Worm (Caenorhabditis elegans) whole organism, L1 larva: ENCODE measurements around the gene C43C3.4.

Source experiments
- C04F5.9 ChIP-seq: sonication (generic microtip); optimal IDR thresholded peaks from 2 replicates; lab custom pipeline; 2016; ENCODE audit warnings: missing genetic modification characterization, missing compliant biosample characterization
- C34B4.2 ChIP-seq: sonication (generic microtip); optimal IDR thresholded peaks from 2 replicates; lab custom pipeline; 2017; ENCODE audit warnings: mild to moderate bottlenecking, missing genetic modification characterization, missing compliant biosample characterization
- Y116A8C.19 ChIP-seq: sonication (generic microtip); optimal IDR thresholded peaks from 2 replicates; lab custom pipeline; 2016; ENCODE audit warnings: missing compliant biosample characterization, missing genetic modification characterization, borderline replicate concordance
- aha-1 ChIP-seq: fragments of 150-350 bp; optimal IDR thresholded peaks from 2 replicates; lab custom pipeline; 2014; ENCODE audit warnings: missing biosample characterization, missing genetic modification characterization
- alr-1 ChIP-seq: fragments of 200-800 bp; sonication (Bioruptor generic); optimal IDR thresholded peaks from 2 replicates; lab custom pipeline; 2018; ENCODE audit warnings: borderline replicate concordance, mild to moderate bottlenecking, missing genetic modification characterization, missing compliant biosample characterization
- aly-2 ChIP-seq: fragments of 150-350 bp; optimal IDR thresholded peaks from 2 replicates; lab custom pipeline; 2014; ENCODE audit warnings: missing biosample characterization, missing genetic modification characterization
- blmp-1 ChIP-seq: fragments of 150-350 bp; optimal IDR thresholded peaks from 2 replicates; lab custom pipeline; 2014; ENCODE audit warnings: missing biosample characterization, missing genetic modification characterization
- ceh-63 ChIP-seq: fragments of 200-800 bp; sonication (Bioruptor generic); optimal IDR thresholded peaks from 2 replicates; lab custom pipeline; 2018; ENCODE audit warnings: mild to moderate bottlenecking, missing genetic modification characterization, missing compliant biosample characterization
- ceh-82 ChIP-seq, 3 experiments: fragments of 150-350 bp in 1 of 3; sonication (generic microtip) in 2 of 3; optimal IDR thresholded peaks; 2 replicates each; lab custom pipeline; 2014 to 2017; ENCODE audit warnings: missing biosample characterization in 3 of 3, missing genetic modification characterization in 3 of 3
- ceh-88 ChIP-seq: fragments of 200-800 bp; sonication (Bioruptor generic); IDR thresholded peaks from 2 replicates; pipeline ENCODE4 v1.3.6; 2022; ENCODE audit warnings: missing genetic modification characterization, missing compliant biosample characterization
- dsc-1 ChIP-seq: sonication (generic microtip); optimal IDR thresholded peaks from 2 replicates; lab custom pipeline; 2016; ENCODE audit warnings: mild to moderate bottlenecking, missing genetic modification characterization, missing compliant biosample characterization
- egl-13 ChIP-seq: sonication (generic microtip); optimal IDR thresholded peaks from 2 replicates; lab custom pipeline; 2016; ENCODE audit warnings: missing genotype, missing genetic modification reagents, missing genetic modification characterization, missing compliant biosample characterization
- egl-27 ChIP-seq, 2 experiments: fragments of 150-350 bp in 1 of 2; sonication (generic microtip); optimal IDR thresholded peaks; 3 replicates each; lab custom pipeline; 2017 to 2018; ENCODE audit warnings: missing biosample characterization in 2 of 2, missing genetic modification characterization in 2 of 2, missing genetic modification reagents in 2 of 2
- elt-2 ChIP-seq: sonication (generic microtip); optimal IDR thresholded peaks from 2 replicates; lab custom pipeline; 2016; ENCODE audit warnings: missing genetic modification characterization, mild to moderate bottlenecking, inconsistent platforms, missing compliant biosample characterization, missing genetic modification reagents
- ets-5 ChIP-seq: fragments of 200-800 bp; sonication (Bioruptor generic); IDR thresholded peaks from 2 replicates; pipeline ENCODE4 v1.3.6; 2022; ENCODE audit warnings: missing genetic modification characterization, missing compliant biosample characterization
- fkh-10 ChIP-seq: sonication (generic microtip); optimal IDR thresholded peaks from 2 replicates; lab custom pipeline; 2017; ENCODE audit warnings: missing biosample characterization, missing genetic modification reagents, missing genetic modification characterization
- fkh-8 ChIP-seq: sonication (generic microtip); optimal IDR thresholded peaks from 2 replicates; lab custom pipeline; 2016; ENCODE audit warnings: mild to moderate bottlenecking, missing genetic modification characterization, missing compliant biosample characterization
- fos-1 ChIP-seq: fragments of 150-350 bp; optimal IDR thresholded peaks from 2 replicates; lab custom pipeline; 2014; ENCODE audit warnings: missing biosample characterization, missing genetic modification characterization
- grh-1 ChIP-seq: fragments of 200-800 bp; sonication (Bioruptor generic); IDR thresholded peaks from 2 replicates; pipeline ENCODE4 v1.3.6; 2022; ENCODE audit warnings: missing genetic modification reagents, missing genetic modification characterization, missing compliant biosample characterization
- hpl-2 ChIP-seq: fragments of 150-350 bp; optimal IDR thresholded peaks from 2 replicates; lab custom pipeline; 2014; ENCODE audit warnings: missing biosample characterization, missing genetic modification reagents, missing genetic modification characterization
- irx-1 ChIP-seq: sonication (generic microtip); optimal IDR thresholded peaks from 2 replicates; lab custom pipeline; 2016; ENCODE audit warnings: missing genetic modification characterization, missing compliant biosample characterization
- isw-1 ChIP-seq: fragments of 200-800 bp; sonication (Bioruptor generic); IDR thresholded peaks from 2 replicates; pipeline ENCODE4 v1.3.6; 2022; ENCODE audit warnings: missing genetic modification characterization, missing compliant biosample characterization
- jun-1 ChIP-seq: fragments of 150-350 bp; optimal IDR thresholded peaks from 2 replicates; lab custom pipeline; 2014; ENCODE audit warnings: missing biosample characterization, missing genetic modification reagents, missing genetic modification characterization
- lin-15B ChIP-seq: fragments of 150-350 bp; sonication (generic microtip); optimal IDR thresholded peaks from 3 replicates; lab custom pipeline; 2014; ENCODE audit warnings: missing biosample characterization, missing genetic modification characterization
- lin-35 ChIP-seq, 2 experiments: fragments of 150-350 bp; optimal IDR thresholded peaks; 2 replicates each; lab custom pipeline; 2014; ENCODE audit warnings: missing biosample characterization in 2 of 2, missing genetic modification characterization in 2 of 2, missing genetic modification reagents in 2 of 2
- lir-3 ChIP-seq: sonication (generic microtip); optimal IDR thresholded peaks from 2 replicates; lab custom pipeline; 2016; ENCODE audit warnings: mild to moderate bottlenecking, missing genetic modification characterization, moderate library complexity, missing compliant biosample characterization; ENCODE audit not compliant: poor library complexity
- lsy-2 ChIP-seq, 2 experiments: fragments of 150-350 bp; optimal IDR thresholded peaks; 2 replicates each; lab custom pipeline; 2014; ENCODE audit warnings: missing biosample characterization in 2 of 2, missing genetic modification characterization in 2 of 2
- mab-9 ChIP-seq: fragments of 200-800 bp; sonication (Bioruptor generic); IDR thresholded peaks from 2 replicates; pipeline ENCODE4 v1.3.6; 2022; ENCODE audit warnings: missing genetic modification reagents, missing genetic modification characterization, missing compliant biosample characterization
- mdl-1 ChIP-seq, 2 experiments: fragments of 150-350 bp; optimal IDR thresholded peaks; 2 replicates each; lab custom pipeline; 2014 to 2017; ENCODE audit warnings: missing biosample characterization in 2 of 2, missing genetic modification characterization in 2 of 2, inconsistent platforms in 1 of 2
- mep-1 ChIP-seq: fragments of 150-350 bp; optimal IDR thresholded peaks from 2 replicates; lab custom pipeline; 2014; ENCODE audit warnings: missing biosample characterization, missing genetic modification characterization
- nhr-19 ChIP-seq: fragments of 200-800 bp; sonication (Bioruptor generic); conservative IDR thresholded peaks from 2 replicates; pipeline ENCODE4 v1.3.6; 2022; ENCODE audit warnings: missing genetic modification characterization, missing compliant biosample characterization
- nhr-20 ChIP-seq: sonication (generic microtip); optimal IDR thresholded peaks from 2 replicates; lab custom pipeline; 2016; ENCODE audit warnings: mild to moderate bottlenecking, missing genetic modification characterization, missing compliant biosample characterization
- nhr-237 ChIP-seq: fragments of 150-350 bp; optimal IDR thresholded peaks from 2 replicates; lab custom pipeline; 2014; ENCODE audit warnings: missing biosample characterization, missing genetic modification characterization
- nhr-28 ChIP-seq: fragments of 150-350 bp; optimal IDR thresholded peaks from 2 replicates; lab custom pipeline; 2014; ENCODE audit warnings: missing biosample characterization, missing genetic modification characterization
- nhr-47 ChIP-seq: sonication (generic microtip); optimal IDR thresholded peaks from 2 replicates; lab custom pipeline; 2016; ENCODE audit warnings: mild to moderate bottlenecking, missing genetic modification characterization, moderate library complexity, missing compliant biosample characterization
- nhr-71 ChIP-seq: sonication (generic microtip); optimal IDR thresholded peaks from 2 replicates; lab custom pipeline; 2016; ENCODE audit warnings: mild to moderate bottlenecking, missing genetic modification characterization, moderate library complexity, missing compliant biosample characterization
- nhr-76 ChIP-seq: sonication (generic microtip); optimal IDR thresholded peaks from 2 replicates; lab custom pipeline; 2017; ENCODE audit warnings: missing biosample characterization, missing genetic modification characterization
- nhr-84 ChIP-seq: sonication (generic microtip); optimal IDR thresholded peaks from 2 replicates; lab custom pipeline; 2017; ENCODE audit warnings: missing biosample characterization, missing genetic modification characterization
- nhr-85 ChIP-seq: sonication (generic microtip); peaks from one replicate; lab custom pipeline; 2016; ENCODE audit warnings: missing genetic modification characterization, inconsistent platforms, missing compliant biosample characterization
- nhr-90 ChIP-seq: sonication (generic microtip); optimal IDR thresholded peaks from 2 replicates; lab custom pipeline; 2016; ENCODE audit warnings: mild to moderate bottlenecking, missing genetic modification characterization, missing compliant biosample characterization; ENCODE audit not compliant: poor library complexity
- pag-3 ChIP-seq: sonication (generic microtip); optimal IDR thresholded peaks from 2 replicates; lab custom pipeline; 2017; ENCODE audit warnings: missing genetic modification characterization, mild to moderate bottlenecking, missing compliant biosample characterization, antibody characterized with exemption, borderline replicate concordance; ENCODE audit not compliant: insufficient read depth
- pax-3 ChIP-seq: fragments of 200-800 bp; sonication (Bioruptor generic); optimal IDR thresholded peaks from 2 replicates; lab custom pipeline; 2018; ENCODE audit warnings: mild to moderate bottlenecking, missing genetic modification characterization, moderate library complexity, missing compliant biosample characterization
- pqm-1 ChIP-seq: sonication (generic microtip); optimal IDR thresholded peaks from 3 replicates; lab custom pipeline; 2017; ENCODE audit warnings: missing biosample characterization, missing genetic modification characterization
- rnt-1 ChIP-seq: sonication (generic microtip); optimal IDR thresholded peaks from 2 replicates; lab custom pipeline; 2016; ENCODE audit warnings: mild to moderate bottlenecking, missing genetic modification characterization, moderate library complexity, missing compliant biosample characterization
- skn-1 ChIP-seq: fragments of 150-350 bp; optimal IDR thresholded peaks from 2 replicates; lab custom pipeline; 2014; ENCODE audit warnings: missing biosample characterization, missing genetic modification characterization
- sup-37 ChIP-seq: fragments of 200-800 bp; sonication (Bioruptor generic); optimal IDR thresholded peaks from 2 replicates; lab custom pipeline; 2018; ENCODE audit warnings: mild to moderate bottlenecking, missing genetic modification characterization, missing compliant biosample characterization
- swsn-7 ChIP-seq: sonication (generic microtip); optimal IDR thresholded peaks from 2 replicates; lab custom pipeline; 2016; ENCODE audit warnings: missing genetic modification characterization, missing compliant biosample characterization
- tbx-2 ChIP-seq: sonication (generic microtip); optimal IDR thresholded peaks from 2 replicates; lab custom pipeline; 2016; ENCODE audit warnings: missing genetic modification characterization, missing compliant biosample characterization
- unc-130 ChIP-seq: fragments of 150-350 bp; optimal IDR thresholded peaks from 2 replicates; lab custom pipeline; 2017; ENCODE audit warnings: missing biosample characterization, missing genetic modification characterization, inconsistent platforms
- unc-62 ChIP-seq: fragments of 150-350 bp; optimal IDR thresholded peaks from 2 replicates; lab custom pipeline; 2014; ENCODE audit warnings: missing biosample characterization, missing genetic modification reagents, missing genetic modification characterization
- vab-15 ChIP-seq: sonication (generic microtip); optimal IDR thresholded peaks from 2 replicates; lab custom pipeline; 2017; ENCODE audit warnings: missing genotype, mild to moderate bottlenecking, missing genetic modification characterization, missing compliant biosample characterization
- zag-1 ChIP-seq: fragments of 150-350 bp; optimal IDR thresholded peaks from 2 replicates; lab custom pipeline; 2014; ENCODE audit warnings: missing biosample characterization, missing genetic modification characterization
- zip-4 ChIP-seq: fragments of 200-800 bp; sonication (Bioruptor generic); optimal IDR thresholded peaks from 2 replicates; lab custom pipeline; 2018; ENCODE audit warnings: mild to moderate bottlenecking, missing genetic modification characterization, moderate library complexity, missing compliant biosample characterization

Gene C43C3.4

ce11 chrX:9637700-9638099 is 37.0 kb downstream of the C43C3.4 start (continued):
- TF ChIP-seq dsc-1 (tag; lab: Kevin White, UChicago), result peak; percentile 37
- TF ChIP-seq nhr-237 (tag; lab: Kevin White, UChicago), result no peak
- TF ChIP-seq mdl-1 (tag; optimal IDR thresholded peaks at IDR 0.05; lab: Kevin White, UChicago), result no peak
- no peak for TF ChIP-seq fkh-10 (GFP tag; lab: Kevin White, UChicago)
- TF ChIP-seq ceh-63 (GFP tag; lab: Kevin White, UChicago), result no peak
- no peak for TF ChIP-seq zip-4
- TF ChIP-seq vab-15 (tag; lab: Kevin White, UChicago), result no peak
- TF ChIP-seq pqm-1 (tag; lab: Kevin White, UChicago), result no peak
- TF ChIP-seq blmp-1 (tag; lab: Kevin White, UChicago), result peak; percentile 16
- no peak for TF ChIP-seq aha-1 (tag; lab: Kevin White, UChicago)
- TF ChIP-seq unc-62 (GFP tag; lab: Kevin White, UChicago), result no peak
- TF ChIP-seq nhr-85 (tag; lab: Kevin White, UChicago), result peak; percentile 81
- TF ChIP-seq zag-1 (tag; lab: Kevin White, UChicago), result no peak
- TF ChIP-seq nhr-84 (tag; lab: Kevin White, UChicago), result no peak
- no peak for TF ChIP-seq fkh-8 (tag; lab: Kevin White, UChicago)
- TF ChIP-seq jun-1 (tag; lab: Kevin White, UChicago), result no peak
- TF ChIP-seq isw-1, result no peak
- no peak for TF ChIP-seq ets-5 (GFP tag; lab: Robert Waterston, UW)
- no peak for TF ChIP-seq lir-3 (tag; lab: Kevin White, UChicago)
- peak; percentile 11 to 24 (median 20) for TF ChIP-seq ceh-82 (tag; optimal IDR thresholded peaks at IDR 0.05; lab: Kevin White, UChicago)
- TF ChIP-seq grh-1, result no peak
- TF ChIP-seq pax-3 (tag; lab: Kevin White, UChicago), result no peak
- no peak for TF ChIP-seq egl-27 (tag; optimal IDR thresholded peaks at IDR 0.05; lab: Kevin White, UChicago)
- no peak for TF ChIP-seq lin-15B (tag; lab: Kevin White, UChicago)
- TF ChIP-seq egl-13, result no peak
- TF ChIP-seq nhr-71, result peak; percentile 63
- TF ChIP-seq sup-37 (GFP tag; lab: Kevin White, UChicago), result no peak
- no peak for TF ChIP-seq pag-3 (tag; lab: Kevin White, UChicago)
- TF ChIP-seq ceh-88, result no peak
- TF ChIP-seq C34B4.2 (tag; lab: Kevin White, UChicago), result no peak
- no peak for TF ChIP-seq nhr-20 (tag; lab: Kevin White, UChicago)
- no peak for TF ChIP-seq Y116A8C.19
- peak; percentile 11 for TF ChIP-seq aly-2 (tag; lab: Kevin White, UChicago)
- peak; percentile 16 for TF ChIP-seq nhr-90 (tag; lab: Kevin White, UChicago)
- no peak for TF ChIP-seq unc-130 (tag; lab: Kevin White, UChicago)
- peak in 1 of 2 experiments; percentile 37 for TF ChIP-seq lsy-2 (tag; optimal IDR thresholded peaks at IDR 0.05; lab: Kevin White, UChicago)
- peak; percentile 23 for TF ChIP-seq swsn-7 (tag; lab: Kevin White, UChicago)
- peak; percentile 15 for TF ChIP-seq skn-1 (tag; lab: Kevin White, UChicago)
- TF ChIP-seq mep-1, result no peak
- no peak for TF ChIP-seq nhr-28
- peak; percentile 13 for TF ChIP-seq irx-1
- no peak for TF ChIP-seq fos-1 (tag; lab: Kevin White, UChicago)
- TF ChIP-seq elt-2 (tag; lab: Kevin White, UChicago), result no peak
- no peak for TF ChIP-seq C04F5.9 (tag; lab: Kevin White, UChicago)
- peak; percentile 61 for TF ChIP-seq rnt-1
- TF ChIP-seq alr-1 (tag; lab: Kevin White, UChicago), result no peak
- TF ChIP-seq lin-35 (GFP tag; optimal IDR thresholded peaks at IDR 0.05; lab: Kevin White, UChicago), result peak in 1 of 2 experiments; percentile 34
- no peak for TF ChIP-seq nhr-76 (tag; lab: Kevin White, UChicago)
- peak; percentile 57 for TF ChIP-seq nhr-47 (tag; lab: Kevin White, UChicago)
- TF ChIP-seq mab-9, result no peak
- TF ChIP-seq tbx-2, result no peak
- TF ChIP-seq hpl-2 (GFP tag; lab: Kevin White, UChicago), result no peak
- TF ChIP-seq nhr-19 (GFP tag; lab: Robert Waterston, UW), result peak; percentile 48; the same call in 1 of the 2 replicates
